Worm (Caenorhabditis elegans) whole organism, L4 larva: ENCODE results near the gene C47A10.16.

Source experiments
- D1046.2 ChIP-seq: fragments of 200-800 bp; sonication (Bioruptor generic); IDR thresholded peaks from 2 replicates; pipeline ENCODE4 v1.3.6; 2022; ENCODE audit warnings: missing genetic modification characterization, missing compliant biosample characterization
- R02D3.7 ChIP-seq: fragments of 150-350 bp; sonication (generic microtip); optimal IDR thresholded peaks from 3 replicates; lab custom pipeline; 2014; ENCODE audit warnings: missing biosample characterization, missing genetic modification characterization
- T26A8.4 ChIP-seq: fragments of 200-800 bp; sonication (Bioruptor generic); IDR thresholded peaks from 2 replicates; pipeline ENCODE4 v1.3.6; 2022; ENCODE audit warnings: missing genetic modification characterization, missing compliant biosample characterization
- ZK337.2 ChIP-seq: fragments of 200-800 bp; sonication (Bioruptor generic); IDR thresholded peaks from 2 replicates; pipeline ENCODE4 v1.3.6; 2022; ENCODE audit warnings: missing genetic modification reagents, missing genetic modification characterization, missing compliant biosample characterization
- aha-1 ChIP-seq: fragments of 150-350 bp; peaks from one replicate; lab custom pipeline; 2014; ENCODE audit warnings: missing biosample characterization, missing genetic modification characterization
- ceh-20 ChIP-seq: fragments of 200-800 bp; sonication (Bioruptor generic); IDR thresholded peaks from 2 replicates; pipeline ENCODE4 v1.3.6; 2022; ENCODE audit warnings: missing genetic modification reagents, missing genetic modification characterization, missing compliant biosample characterization
- ceh-44 ChIP-seq: fragments of 200-800 bp; sonication (Bioruptor generic); IDR thresholded peaks from 2 replicates; pipeline ENCODE4 v1.3.6; 2022; ENCODE audit warnings: missing genetic modification reagents, missing genetic modification characterization, missing compliant biosample characterization
- ceh-82 ChIP-seq: sonication (generic microtip); optimal IDR thresholded peaks from 2 replicates; lab custom pipeline; 2017; ENCODE audit warnings: missing biosample characterization, missing genetic modification characterization
- dmd-8 ChIP-seq: fragments of 200-800 bp; sonication (Bioruptor generic); IDR thresholded peaks from 2 replicates; pipeline ENCODE4 v1.3.6; 2022; ENCODE audit warnings: missing genetic modification characterization, missing compliant biosample characterization
- duxl-1 ChIP-seq: sonication (generic microtip); optimal IDR thresholded peaks from 2 replicates; lab custom pipeline; 2016; ENCODE audit warnings: mild to moderate bottlenecking, missing genetic modification characterization, moderate library complexity, missing compliant biosample characterization; ENCODE audit not compliant: poor library complexity
- dve-1 ChIP-seq: sonication (generic microtip); optimal IDR thresholded peaks from 2 replicates; lab custom pipeline; 2017; ENCODE audit warnings: antibody characterized with exemption, mild to moderate bottlenecking, missing genetic modification characterization, missing compliant biosample characterization; ENCODE audit not compliant: insufficient read depth
- egl-27 ChIP-seq: sonication (generic microtip); optimal IDR thresholded peaks from 3 replicates; lab custom pipeline; 2017; ENCODE audit warnings: missing biosample characterization, missing genetic modification reagents, missing genetic modification characterization
- fos-1 ChIP-seq: fragments of 150-350 bp; optimal IDR thresholded peaks from 2 replicates; lab custom pipeline; 2014; ENCODE audit warnings: missing biosample characterization, missing genetic modification characterization
- gei-8 ChIP-seq: fragments of 200-800 bp; sonication (Bioruptor generic); optimal IDR thresholded peaks from 2 replicates; lab custom pipeline; 2018; ENCODE audit warnings: mild to moderate bottlenecking, missing genetic modification characterization, missing compliant biosample characterization
- lin-1 ChIP-seq: fragments of 200-800 bp; sonication (Bioruptor generic); IDR thresholded peaks from 2 replicates; pipeline ENCODE4 v1.3.6; 2022; ENCODE audit warnings: missing genetic modification reagents, missing genetic modification characterization, missing compliant biosample characterization
- lin-29 ChIP-seq: fragments of 200-800 bp; sonication (Bioruptor generic); IDR thresholded peaks from 2 replicates; pipeline ENCODE4 v1.3.6; 2022; ENCODE audit warnings: missing genetic modification reagents, missing genetic modification characterization, missing compliant biosample characterization
- lin-38 ChIP-seq: fragments of 200-800 bp; sonication (Bioruptor generic); IDR thresholded peaks from 2 replicates; pipeline ENCODE4 v1.3.6; 2022; ENCODE audit warnings: missing genetic modification reagents, missing genetic modification characterization, missing compliant biosample characterization
- lin-39 ChIP-seq: fragments of 150-350 bp; optimal IDR thresholded peaks from 2 replicates; lab custom pipeline; 2014; ENCODE audit warnings: missing biosample characterization, missing genetic modification reagents, missing genetic modification characterization
- lir-3 ChIP-seq: sonication (generic microtip); optimal IDR thresholded peaks from 2 replicates; lab custom pipeline; 2016; ENCODE audit warnings: mild to moderate bottlenecking, missing genetic modification characterization, missing compliant biosample characterization
- lsy-2 ChIP-seq, 2 experiments: fragments of 150-350 bp in 1 of 2; sonication (generic microtip) in 1 of 2; optimal IDR thresholded peaks; 2 replicates each; lab custom pipeline; 2014 to 2017; ENCODE audit warnings: missing biosample characterization in 2 of 2, missing genetic modification characterization in 2 of 2
- mdt-29 ChIP-seq: fragments of 200-800 bp; sonication (Bioruptor generic); IDR thresholded peaks from 2 replicates; pipeline ENCODE4 v1.3.6; 2022; ENCODE audit warnings: missing genetic modification reagents, missing genetic modification characterization, missing compliant biosample characterization
- nhr-28 ChIP-seq: fragments of 150-350 bp; optimal IDR thresholded peaks from 2 replicates; lab custom pipeline; 2014; ENCODE audit warnings: missing biosample characterization, missing genetic modification characterization
- nhr-76 ChIP-seq: fragments of 150-350 bp; optimal IDR thresholded peaks from 2 replicates; lab custom pipeline; 2014; ENCODE audit warnings: missing biosample characterization, missing genetic modification characterization
- pha-4 ChIP-seq, 2 experiments: fragments of 150-350 bp in 1 of 2; fragments of 200-800 bp in 1 of 2; sonication (Bioruptor generic) in 1 of 2; IDR thresholded peaks in 1 of 2; optimal IDR thresholded peaks in 1 of 2; 2 replicates each; pipeline versions ENCODE4 v1.3.6 to Lab custom; 2014 to 2022; ENCODE audit warnings: missing genetic modification characterization in 2 of 2, missing genetic modification reagents in 2 of 2, missing biosample characterization in 1 of 2, missing compliant biosample characterization in 1 of 2
- saeg-2 ChIP-seq: fragments of 200-800 bp; sonication (Bioruptor generic); IDR thresholded peaks from 2 replicates; pipeline ENCODE4 v1.3.6; 2022; ENCODE audit warnings: missing genetic modification reagents, missing genetic modification characterization, missing compliant biosample characterization
- skn-1 ChIP-seq: fragments of 150-350 bp; optimal IDR thresholded peaks from 2 replicates; lab custom pipeline; 2014; ENCODE audit warnings: missing biosample characterization, missing genetic modification characterization
- snpc-1.2 ChIP-seq: fragments of 200-800 bp; sonication (Bioruptor generic); IDR thresholded peaks from 2 replicates; pipeline ENCODE4 v1.3.6; 2022; ENCODE audit warnings: missing genetic modification reagents, missing genetic modification characterization, missing compliant biosample characterization
- spr-1 ChIP-seq: sonication (generic microtip); optimal IDR thresholded peaks from 2 replicates; lab custom pipeline; 2016; ENCODE audit warnings: mild to moderate bottlenecking, missing genetic modification characterization, missing compliant biosample characterization
- spr-3 ChIP-seq: fragments of 200-800 bp; sonication (Bioruptor generic); optimal IDR thresholded peaks from 2 replicates; lab custom pipeline; 2018; ENCODE audit warnings: mild to moderate bottlenecking, missing genetic modification characterization, missing compliant biosample characterization
- unc-62 ChIP-seq, 3 experiments: fragments of 150-350 bp in 1 of 3; sonication (generic microtip); optimal IDR thresholded peaks in 2 of 3; peaks in 1 of 3; 1 replicate in 1 of 3; 2 replicates in 2 of 3; lab custom pipeline; 2014 to 2017; ENCODE audit warnings: missing biosample characterization in 3 of 3, missing genetic modification characterization in 3 of 3, missing genetic modification reagents in 3 of 3, missing genotype in 1 of 3
- vab-7 ChIP-seq: fragments of 200-800 bp; sonication (Bioruptor generic); IDR thresholded peaks from 2 replicates; pipeline ENCODE4 v1.3.6; 2022; ENCODE audit warnings: missing genetic modification reagents, missing genetic modification characterization, missing compliant biosample characterization
- zfp-2 ChIP-seq: sonication (generic microtip); optimal IDR thresholded peaks from 2 replicates; lab custom pipeline; 2016; ENCODE audit warnings: mild to moderate bottlenecking, missing genetic modification characterization, missing compliant biosample characterization

The C47A10.16 gene

ce11 chrV:17793986-17794385, 29.0 kb upstream of the C47A10.16 start, which contains the start of gene srh-289:
TSS of gene srh-289 (minus strand) at chrV:17794086.
- no peak for TF ChIP-seq lin-29 (GFP tag; lab: Robert Waterston, UW)
- no peak for TF ChIP-seq R02D3.7 (tag; lab: Kevin White, UChicago)
- no peak for TF ChIP-seq zfp-2 (tag; lab: Kevin White, UChicago)
- no peak for TF ChIP-seq nhr-76
- TF ChIP-seq dmd-8 (GFP tag; lab: Robert Waterston, UW), result no peak
- TF ChIP-seq pha-4 (GFP tag; IDR thresholded peaks at IDR 0.05; lab: Robert Waterston, UW), result no peak
- TF ChIP-seq pha-4 (tag; optimal IDR thresholded peaks at IDR 0.05; lab: Kevin White, UChicago), result no peak
- TF ChIP-seq skn-1 (tag; lab: Kevin White, UChicago), result no peak
- TF ChIP-seq ceh-44, result no peak
- TF ChIP-seq spr-1 (tag; lab: Kevin White, UChicago), result no peak
- no peak for TF ChIP-seq saeg-2 (GFP tag; lab: Robert Waterston, UW)
- TF ChIP-seq egl-27 (tag; lab: Kevin White, UChicago), result no peak
- no peak for TF ChIP-seq ceh-20
- no peak for TF ChIP-seq ceh-82
- TF ChIP-seq D1046.2 (GFP tag; lab: Robert Waterston, UW), result no peak
- TF ChIP-seq gei-8 (GFP tag; lab: Kevin White, UChicago), result no peak
- TF ChIP-seq nhr-28 (tag; lab: Kevin White, UChicago), result no peak
- TF ChIP-seq ZK337.2 (GFP tag; lab: Robert Waterston, UW), result no peak

ce11 chrV:17790191-17790590, 25.2 kb upstream of the C47A10.16 start, which contains the start of gene srh-290:
TSS of gene srh-290 (plus strand) at chrV:17790491.
- TF ChIP-seq lin-38 (GFP tag; lab: Robert Waterston, UW), result no peak
- TF ChIP-seq aha-1 (tag; lab: Kevin White, UChicago), result peak; percentile 64
- TF ChIP-seq lin-39 (tag; lab: Kevin White, UChicago), result no peak
- TF ChIP-seq snpc-1.2 (GFP tag; lab: Robert Waterston, UW), result no peak
- no peak for TF ChIP-seq R02D3.7 (tag; lab: Kevin White, UChicago)
- TF ChIP-seq ZK337.2 (GFP tag; lab: Robert Waterston, UW), result no peak
- peak in 1 of 2 experiments; percentile 20 for TF ChIP-seq unc-62 (GFP tag; optimal IDR thresholded peaks at IDR 0.05 in 1 of 2; lab: Kevin White, UChicago)
- TF ChIP-seq unc-62 (tag; optimal IDR thresholded peaks at IDR 0.05; lab: Kevin White, UChicago), result no peak
- no peak for TF ChIP-seq fos-1 (tag; lab: Kevin White, UChicago)
- no peak for TF ChIP-seq T26A8.4 (GFP tag; lab: Robert Waterston, UW)
- TF ChIP-seq vab-7 (GFP tag; lab: Robert Waterston, UW), result no peak

ce11 chrV:17784363-17784762, 19.4 kb upstream of the C47A10.16 start:
- TF ChIP-seq unc-62 (GFP tag; optimal IDR thresholded peaks at IDR 0.05 in 1 of 2; lab: Kevin White, UChicago) (peak in 1 of 2 experiments; percentile 90), unc-62 (tag; optimal IDR thresholded peaks at IDR 0.05; lab: Kevin White, UChicago) (no peak), duxl-1 (no peak)
- TF ChIP-seq, all 104 proteins: peak for 1

DNA sequence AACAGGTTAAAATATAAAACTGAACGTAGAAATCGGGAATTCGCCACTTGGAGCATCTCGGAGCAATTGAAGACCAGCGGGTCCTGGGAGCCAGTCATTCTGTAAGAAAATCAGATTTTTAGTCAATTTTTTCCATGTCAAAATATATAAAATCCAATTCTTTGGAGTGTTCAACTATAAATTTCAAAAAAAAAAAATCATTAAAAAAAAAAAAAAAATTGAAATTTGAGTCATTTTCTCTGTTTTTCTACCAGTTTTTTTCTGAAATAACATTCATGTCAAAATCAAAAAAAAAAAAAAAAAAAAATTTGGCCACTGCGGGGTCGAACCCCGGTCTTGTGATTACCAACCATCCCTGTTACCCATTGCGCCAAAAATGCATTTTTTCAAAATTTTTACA, 18.6 kb upstream of the C47A10.16 start, which contains the start of gene srab-12:
Gene srab-12, minus strand, starts transcription at position 101 of the 400 bp plus-strand sequence.
- TF ChIP-seq lsy-2 (tag; optimal IDR thresholded peaks at IDR 0.05; lab: Kevin White, UChicago) (no peak), mdt-29 (GFP tag; lab: Robert Waterston, UW) (no peak), lir-3 (tag; lab: Kevin White, UChicago) (no peak), vab-7 (GFP tag; lab: Robert Waterston, UW) (no peak), lin-1 (GFP tag; lab: Robert Waterston, UW) (no peak), ceh-82 (no peak), spr-3 (no peak), dve-1 (tag; lab: Kevin White, UChicago) (no peak), gei-8 (GFP tag; lab: Kevin White, UChicago) (no peak), spr-1 (tag; lab: Kevin White, UChicago) (no peak)
- TF ChIP-seq, all 104 proteins: peak for 0
